Worm (Caenorhabditis elegans) whole organism, L4 larva: ENCODE measurements around the gene C24A8.6.

Experiments
- R02D3.7 ChIP-seq: fragments of 150-350 bp; sonication (generic microtip); optimal IDR thresholded peaks from 3 replicates; lab custom pipeline; 2014; ENCODE audit warnings: missing biosample characterization, missing genetic modification characterization
- aha-1 ChIP-seq: fragments of 150-350 bp; peaks from one replicate; lab custom pipeline; 2014; ENCODE audit warnings: missing biosample characterization, missing genetic modification characterization
- ama-1 ChIP-seq: fragments of 150-350 bp; optimal IDR thresholded peaks from 2 replicates; lab custom pipeline; 2014; ENCODE audit warnings: inconsistent platforms, mixed read lengths
- arid-1 ChIP-seq: fragments of 200-800 bp; sonication (Bioruptor generic); conservative IDR thresholded peaks from 2 replicates; pipeline ENCODE4 v1.3.6; 2022; ENCODE audit warnings: missing genetic modification reagents, missing genetic modification characterization, missing compliant biosample characterization
- ceh-44 ChIP-seq: fragments of 200-800 bp; sonication (Bioruptor generic); IDR thresholded peaks from 2 replicates; pipeline ENCODE4 v1.3.6; 2022; ENCODE audit warnings: missing genetic modification reagents, missing genetic modification characterization, missing compliant biosample characterization
- hmg-1.1 ChIP-seq: fragments of 200-800 bp; sonication (Bioruptor generic); IDR thresholded peaks from 2 replicates; pipeline ENCODE4 v1.3.6; 2022; ENCODE audit warnings: missing genetic modification reagents, missing genetic modification characterization, missing compliant biosample characterization
- jun-1 ChIP-seq: fragments of 150-350 bp; optimal IDR thresholded peaks from 2 replicates; lab custom pipeline; 2014; ENCODE audit warnings: missing biosample characterization, missing genetic modification reagents, missing genetic modification characterization
- nhr-25 ChIP-seq: sonication (generic microtip); optimal IDR thresholded peaks from 2 replicates; lab custom pipeline; 2017; ENCODE audit warnings: missing genetic modification characterization, mild to moderate bottlenecking, missing compliant biosample characterization, antibody characterized with exemption, moderate library complexity, borderline replicate concordance; ENCODE audit not compliant: insufficient read depth
- zag-1 ChIP-seq: fragments of 150-350 bp; optimal IDR thresholded peaks from 2 replicates; lab custom pipeline; 2014; ENCODE audit warnings: missing biosample characterization, missing genetic modification characterization

DNA sequence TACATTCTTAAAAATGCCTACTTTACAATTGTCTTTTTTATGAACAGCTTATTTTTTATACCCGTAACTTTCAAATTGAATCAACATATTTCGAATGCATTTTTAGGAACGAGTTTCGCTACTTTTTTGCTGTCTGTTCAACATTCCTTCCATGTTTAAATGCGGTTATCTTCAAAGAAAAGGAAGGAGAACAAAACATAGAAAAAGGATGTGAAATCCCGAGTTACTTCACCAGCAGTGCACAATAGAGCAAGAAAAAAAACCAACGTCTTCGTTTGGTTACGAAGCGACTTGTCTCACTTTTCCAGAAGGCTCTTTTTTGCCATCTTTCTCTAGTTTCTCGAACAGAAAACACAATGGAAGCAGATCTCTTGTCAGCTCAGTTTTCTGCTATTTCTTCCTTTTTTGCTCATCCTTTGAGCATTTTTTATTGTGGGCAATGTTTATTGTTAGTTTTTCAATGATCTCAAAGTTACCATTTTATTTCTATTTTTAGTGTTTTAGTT is 46.5 kb downstream of the C24A8.6 start, which contains the start of gene cka-2:
- TF ChIP-seq jun-1 (tag; lab: Kevin White, UChicago) (no peak), R02D3.7 (tag; lab: Kevin White, UChicago) (no peak), nhr-25 (no peak), ama-1 (lab: Kevin White, UChicago) (no peak), hmg-1.1 (GFP tag; lab: Robert Waterston, UW) (no peak), aha-1 (no peak), zag-1 (no peak), ceh-44 (GFP tag; lab: Robert Waterston, UW) (no peak), arid-1 (GFP tag; lab: Robert Waterston, UW) (no peak)
